Worm (Caenorhabditis elegans) whole organism, L3 larva: ENCODE results near the gene Y48A6B.14.
"Not testable (repeated sequence)": the region's sequence is repeated elsewhere in the genome, so short reads cannot be mapped to it uniquely, and the experiment has no call there.

Experiments used
- ZK546.5 ChIP-seq: sonication (generic microtip); optimal IDR thresholded peaks from 2 replicates; lab custom pipeline; 2017; ENCODE audit warnings: missing biosample characterization, missing genetic modification characterization
- ceh-82 ChIP-seq: fragments of 150-350 bp; optimal IDR thresholded peaks from 2 replicates; lab custom pipeline; 2014; ENCODE audit warnings: missing biosample characterization, missing genetic modification characterization
- egl-27 ChIP-seq: sonication (generic microtip); optimal IDR thresholded peaks from 4 replicates; lab custom pipeline; 2017; ENCODE audit warnings: missing biosample characterization, missing genetic modification reagents, missing genetic modification characterization
- elt-3 ChIP-seq, 3 experiments: fragments of 150-350 bp in 1 of 3; sonication (generic microtip) in 2 of 3; optimal IDR thresholded peaks; 2 replicates in 2 of 3; 4 replicates in 1 of 3; lab custom pipeline; 2014 to 2017; ENCODE audit warnings: missing biosample characterization in 3 of 3, missing genetic modification characterization in 3 of 3
- nfya-1 ChIP-seq: sonication (generic microtip); optimal IDR thresholded peaks from 2 replicates; lab custom pipeline; 2017; ENCODE audit warnings: missing genetic modification characterization, mild to moderate bottlenecking, missing compliant biosample characterization, antibody characterized with exemption, moderate library complexity; ENCODE audit not compliant: insufficient read depth
- nhr-23 ChIP-seq: fragments of 150-350 bp; optimal IDR thresholded peaks from 2 replicates; lab custom pipeline; 2014; ENCODE audit warnings: missing biosample characterization, missing genetic modification reagents, missing genetic modification characterization
- nhr-25 ChIP-seq: sonication (generic microtip); optimal IDR thresholded peaks from 2 replicates; lab custom pipeline; 2017; ENCODE audit warnings: missing biosample characterization, missing genetic modification characterization
- nhr-77 ChIP-seq: fragments of 150-350 bp; optimal IDR thresholded peaks from 2 replicates; lab custom pipeline; 2014; ENCODE audit warnings: missing biosample characterization, missing genetic modification characterization
- sea-2 ChIP-seq: fragments of 150-350 bp; sonication (generic microtip); optimal IDR thresholded peaks from 4 replicates; lab custom pipeline; 2014; ENCODE audit warnings: missing biosample characterization, missing genetic modification reagents, missing genetic modification characterization
- snpc-4 ChIP-seq: fragments of 150-350 bp; optimal IDR thresholded peaks from 2 replicates; lab custom pipeline; 2014; ENCODE audit warnings: missing biosample characterization, missing genetic modification characterization
- unc-39 ChIP-seq: sonication (generic microtip); optimal IDR thresholded peaks from 4 replicates; lab custom pipeline; 2017; ENCODE audit warnings: missing biosample characterization, missing genetic modification characterization
- zag-1 ChIP-seq: fragments of 150-350 bp; optimal IDR thresholded peaks from 2 replicates; lab custom pipeline; 2014; ENCODE audit warnings: missing biosample characterization, missing genetic modification characterization

- TF ChIP-seq elt-3 (tag; optimal IDR thresholded peaks at IDR 0.05; lab: Kevin White, UChicago); nhr-23; egl-27 (tag; lab: Kevin White, UChicago); nfya-1 (tag; lab: Kevin White, UChicago); ceh-82 (tag; lab: Kevin White, UChicago); nhr-77 (tag; lab: Kevin White, UChicago); snpc-4 (tag; lab: Kevin White, UChicago); zag-1 (tag; lab: Kevin White, UChicago); ZK546.5 (tag; lab: Kevin White, UChicago); unc-39 (tag; lab: Kevin White, UChicago); sea-2 (GFP tag; lab: Kevin White, UChicago): not testable (repeated sequence)
- TF ChIP-seq nhr-25: peak; percentile 25
Measured at ce11 chrIII:10986438-10986837, 45.0 kb upstream of the Y48A6B.14 start.
